Worm (Caenorhabditis elegans) whole organism, L3 larva: ENCODE data around the gene str-209.

Experiments used
- R02D3.7 ChIP-seq: fragments of 150-350 bp; optimal IDR thresholded peaks from 2 replicates; lab custom pipeline; 2014; ENCODE audit warnings: missing biosample characterization, missing genetic modification characterization
- ZK546.5 ChIP-seq: sonication (generic microtip); optimal IDR thresholded peaks from 2 replicates; lab custom pipeline; 2017; ENCODE audit warnings: missing biosample characterization, missing genetic modification characterization
- aly-2 ChIP-seq: fragments of 150-350 bp; optimal IDR thresholded peaks from 2 replicates; lab custom pipeline; 2014; ENCODE audit warnings: missing biosample characterization, missing genetic modification characterization
- ama-1 ChIP-seq: fragments of 150-350 bp; optimal IDR thresholded peaks from 2 replicates; lab custom pipeline; 2018
- ceh-16 ChIP-seq: sonication (generic microtip); optimal IDR thresholded peaks from 2 replicates; lab custom pipeline; 2017; ENCODE audit warnings: missing biosample characterization, missing genetic modification characterization
- ceh-28 ChIP-seq: fragments of 150-350 bp; optimal IDR thresholded peaks from 2 replicates; lab custom pipeline; 2014; ENCODE audit warnings: missing biosample characterization, missing genetic modification reagents, missing genetic modification characterization
- ceh-82 ChIP-seq: fragments of 150-350 bp; optimal IDR thresholded peaks from 2 replicates; lab custom pipeline; 2014; ENCODE audit warnings: missing biosample characterization, missing genetic modification characterization
- egl-27 ChIP-seq: sonication (generic microtip); optimal IDR thresholded peaks from 4 replicates; lab custom pipeline; 2017; ENCODE audit warnings: missing biosample characterization, missing genetic modification reagents, missing genetic modification characterization
- egl-5 ChIP-seq: fragments of 150-350 bp; optimal IDR thresholded peaks from 2 replicates; lab custom pipeline; 2017; ENCODE audit warnings: missing biosample characterization, missing genetic modification reagents, missing genetic modification characterization, inconsistent platforms
- elt-1 ChIP-seq: fragments of 150-350 bp; optimal IDR thresholded peaks from 2 replicates; lab custom pipeline; 2014; ENCODE audit warnings: missing biosample characterization, missing genetic modification characterization
- elt-2 ChIP-seq: sonication (generic microtip); optimal IDR thresholded peaks from 2 replicates; lab custom pipeline; 2016; ENCODE audit warnings: missing genetic modification reagents, mild to moderate bottlenecking, missing genetic modification characterization, missing compliant biosample characterization
- elt-3 ChIP-seq, 3 experiments: fragments of 150-350 bp in 1 of 3; sonication (generic microtip) in 2 of 3; optimal IDR thresholded peaks; 2 replicates in 2 of 3; 4 replicates in 1 of 3; lab custom pipeline; 2014 to 2017; ENCODE audit warnings: missing biosample characterization in 3 of 3, missing genetic modification characterization in 3 of 3
- eor-1 ChIP-seq, 2 experiments: fragments of 150-350 bp; optimal IDR thresholded peaks; 2 replicates each; lab custom pipeline; 2014 to 2018; ENCODE audit warnings: missing biosample characterization in 2 of 2, missing genetic modification characterization in 2 of 2
- fkh-10 ChIP-seq: sonication (generic microtip); optimal IDR thresholded peaks from 2 replicates; lab custom pipeline; 2017; ENCODE audit warnings: missing biosample characterization, missing genetic modification reagents, missing genetic modification characterization
- hmg-11 ChIP-seq: sonication (generic microtip); optimal IDR thresholded peaks from 2 replicates; lab custom pipeline; 2016; ENCODE audit warnings: missing genetic modification characterization, missing compliant biosample characterization
- jun-1 ChIP-seq: fragments of 150-350 bp; optimal IDR thresholded peaks from 2 replicates; lab custom pipeline; 2014; ENCODE audit warnings: missing biosample characterization, missing genetic modification reagents, missing genetic modification characterization
- lin-15B ChIP-seq: fragments of 150-350 bp; optimal IDR thresholded peaks from 2 replicates; lab custom pipeline; 2014; ENCODE audit warnings: missing biosample characterization, missing genetic modification characterization
- lin-39 ChIP-seq: fragments of 150-350 bp; optimal IDR thresholded peaks from 2 replicates; lab custom pipeline; 2018; ENCODE audit warnings: missing biosample characterization, missing genetic modification reagents, missing genetic modification characterization
- mml-1 ChIP-seq: fragments of 150-350 bp; sonication (generic microtip); optimal IDR thresholded peaks from 3 replicates; lab custom pipeline; 2014; ENCODE audit warnings: missing biosample characterization, missing genetic modification characterization
- nfya-1 ChIP-seq: sonication (generic microtip); optimal IDR thresholded peaks from 2 replicates; lab custom pipeline; 2017; ENCODE audit warnings: missing genetic modification characterization, mild to moderate bottlenecking, missing compliant biosample characterization, antibody characterized with exemption, moderate library complexity; ENCODE audit not compliant: insufficient read depth
- nhr-11 ChIP-seq: fragments of 150-350 bp; optimal IDR thresholded peaks from 2 replicates; lab custom pipeline; 2014; ENCODE audit warnings: missing biosample characterization, missing genetic modification characterization
- nhr-12 ChIP-seq: fragments of 150-350 bp; optimal IDR thresholded peaks from 2 replicates; lab custom pipeline; 2014; ENCODE audit warnings: missing biosample characterization, missing genetic modification characterization
- nhr-23 ChIP-seq: fragments of 150-350 bp; optimal IDR thresholded peaks from 2 replicates; lab custom pipeline; 2014; ENCODE audit warnings: missing biosample characterization, missing genetic modification reagents, missing genetic modification characterization
- nhr-25 ChIP-seq: sonication (generic microtip); optimal IDR thresholded peaks from 2 replicates; lab custom pipeline; 2017; ENCODE audit warnings: missing biosample characterization, missing genetic modification characterization
- nhr-67 ChIP-seq: fragments of 150-350 bp; optimal IDR thresholded peaks from 2 replicates; lab custom pipeline; 2014; ENCODE audit warnings: missing biosample characterization, missing genetic modification characterization
- nhr-76 ChIP-seq: fragments of 150-350 bp; sonication (generic microtip); optimal IDR thresholded peaks from 5 replicates; lab custom pipeline; 2014; ENCODE audit warnings: missing biosample characterization, missing genetic modification characterization
- pha-4 ChIP-seq: fragments of 150-350 bp; optimal IDR thresholded peaks from 2 replicates; lab custom pipeline; 2014; ENCODE audit warnings: missing biosample characterization, missing genetic modification reagents, missing genetic modification characterization
- pqm-1 ChIP-seq: fragments of 150-350 bp; optimal IDR thresholded peaks from 2 replicates; lab custom pipeline; 2017; ENCODE audit warnings: missing biosample characterization, missing genetic modification characterization, inconsistent platforms
- skn-1 ChIP-seq: fragments of 150-350 bp; optimal IDR thresholded peaks from 2 replicates; lab custom pipeline; 2014; ENCODE audit warnings: missing biosample characterization, missing genetic modification characterization
- snpc-4 ChIP-seq: fragments of 150-350 bp; optimal IDR thresholded peaks from 2 replicates; lab custom pipeline; 2014; ENCODE audit warnings: missing biosample characterization, missing genetic modification characterization
- unc-62 ChIP-seq: fragments of 150-350 bp; sonication (generic microtip); optimal IDR thresholded peaks from 4 replicates; lab custom pipeline; 2014; ENCODE audit warnings: missing biosample characterization, missing genetic modification reagents, missing genetic modification characterization
- ztf-11 ChIP-seq: fragments of 150-350 bp; optimal IDR thresholded peaks from 2 replicates; lab custom pipeline; 2014; ENCODE audit warnings: missing biosample characterization, missing genetic modification characterization
- ztf-4 ChIP-seq: fragments of 150-350 bp; optimal IDR thresholded peaks from 2 replicates; lab custom pipeline; 2014; ENCODE audit warnings: missing biosample characterization, missing genetic modification characterization

Gene str-209

ce11 chrV:4957619-4958018 is 8.9 kb downstream of the str-209 start:
- TF ChIP-seq ztf-11 (tag; lab: Kevin White, UChicago) (no peak), jun-1 (tag; lab: Kevin White, UChicago) (no peak), aly-2 (no peak)

DNA sequence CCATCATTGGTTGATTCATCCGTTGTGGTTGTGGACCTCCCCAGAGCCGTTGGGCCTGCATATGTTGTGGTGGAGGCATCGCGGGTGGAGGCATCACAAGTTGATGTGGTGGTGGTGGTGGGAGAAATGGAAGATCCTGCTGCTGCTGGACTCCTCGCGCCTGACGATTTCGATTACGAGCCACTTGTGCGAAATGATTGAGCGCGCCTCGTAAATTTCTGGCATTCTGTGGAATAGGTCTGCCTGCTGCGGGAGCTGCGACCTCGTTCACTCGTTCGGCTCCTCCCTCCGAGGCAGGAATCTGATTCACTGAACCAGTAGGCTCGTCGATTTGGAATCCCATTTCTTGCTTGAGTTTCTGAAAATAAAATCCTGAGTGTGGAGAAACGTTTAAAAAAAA is 12.0 kb downstream of the str-209 start:
- TF ChIP-seq skn-1: no peak
- no peak for TF ChIP-seq fkh-10 (GFP tag; lab: Kevin White, UChicago)

- peak; percentile 75 for TF ChIP-seq egl-5 (tag; lab: Kevin White, UChicago)
- TF ChIP-seq lin-39 (tag; lab: Kevin White, UChicago): peak; percentile 11
- no peak for TF ChIP-seq elt-3 (tag; optimal IDR thresholded peaks at IDR 0.05; lab: Kevin White, UChicago)
- TF ChIP-seq nhr-23 (tag; lab: Kevin White, UChicago): no peak
- no peak for TF ChIP-seq nhr-11 (tag; lab: Kevin White, UChicago)
- TF ChIP-seq egl-27: no peak
- peak; percentile 32 for TF ChIP-seq pha-4 (tag; lab: Kevin White, UChicago)
- TF ChIP-seq nhr-25 (tag; lab: Kevin White, UChicago): no peak
- peak; percentile 5 for TF ChIP-seq hmg-11 (tag; lab: Kevin White, UChicago)
- TF ChIP-seq, all 47 proteins: peak for 4
Observed at ce11 chrV:4962968-4963367, 14.2 kb downstream of the str-209 start, which contains the start of gene tam-1. tam-1 (minus strand) TSS chrV:4963102.

DNA sequence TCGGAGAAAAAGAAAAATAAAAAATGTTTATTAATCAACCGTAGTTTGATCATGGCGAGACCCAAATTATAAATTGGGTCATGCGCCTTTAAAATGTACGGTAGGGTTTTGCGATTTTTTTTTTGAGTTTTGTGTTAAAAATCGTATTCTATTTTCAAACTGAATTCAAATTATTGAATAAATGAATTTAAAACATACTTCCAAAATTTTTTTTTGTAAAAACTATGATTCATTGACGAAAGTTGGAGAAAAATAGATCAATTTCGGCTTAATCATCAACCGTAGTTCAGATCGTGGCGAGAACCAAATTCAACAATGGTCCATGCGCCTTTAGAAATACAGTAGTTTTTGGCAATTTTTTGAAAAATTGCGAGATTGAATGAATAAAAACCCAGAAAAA is 14.9 kb downstream of the str-209 start:
- TF ChIP-seq ceh-28 (tag; lab: Kevin White, UChicago) (no peak), nhr-25 (tag; lab: Kevin White, UChicago) (no peak), elt-3 (tag; optimal IDR thresholded peaks at IDR 0.05; lab: Kevin White, UChicago) (no peak), elt-1 (tag; lab: Kevin White, UChicago) (no peak), ZK546.5 (tag; lab: Kevin White, UChicago) (no peak), nhr-67 (tag; lab: Kevin White, UChicago) (no peak), nhr-23 (tag; lab: Kevin White, UChicago) (no peak), ceh-82 (tag; lab: Kevin White, UChicago) (no peak), fkh-10 (GFP tag; lab: Kevin White, UChicago) (no peak), lin-15B (tag; lab: Kevin White, UChicago) (no peak), ztf-4 (tag; lab: Kevin White, UChicago) (no peak), mml-1 (no peak), unc-62 (GFP tag; lab: Kevin White, UChicago) (no peak), eor-1 (tag; optimal IDR thresholded peaks at IDR 0.05; lab: Kevin White, UChicago) (no peak)
- TF ChIP-seq, all 47 proteins: peak for 0

ce11 chrV:4964020-4964635 is 15.4 kb downstream of the str-209 start:
- TF ChIP-seq ama-1 (lab: Kevin White, UChicago) (peak; percentile 57), elt-3 (tag; optimal IDR thresholded peaks at IDR 0.05; lab: Kevin White, UChicago) (no peak), snpc-4 (tag; lab: Kevin White, UChicago) (no peak)
- TF ChIP-seq, all 47 proteins: peak for 1

DNA sequence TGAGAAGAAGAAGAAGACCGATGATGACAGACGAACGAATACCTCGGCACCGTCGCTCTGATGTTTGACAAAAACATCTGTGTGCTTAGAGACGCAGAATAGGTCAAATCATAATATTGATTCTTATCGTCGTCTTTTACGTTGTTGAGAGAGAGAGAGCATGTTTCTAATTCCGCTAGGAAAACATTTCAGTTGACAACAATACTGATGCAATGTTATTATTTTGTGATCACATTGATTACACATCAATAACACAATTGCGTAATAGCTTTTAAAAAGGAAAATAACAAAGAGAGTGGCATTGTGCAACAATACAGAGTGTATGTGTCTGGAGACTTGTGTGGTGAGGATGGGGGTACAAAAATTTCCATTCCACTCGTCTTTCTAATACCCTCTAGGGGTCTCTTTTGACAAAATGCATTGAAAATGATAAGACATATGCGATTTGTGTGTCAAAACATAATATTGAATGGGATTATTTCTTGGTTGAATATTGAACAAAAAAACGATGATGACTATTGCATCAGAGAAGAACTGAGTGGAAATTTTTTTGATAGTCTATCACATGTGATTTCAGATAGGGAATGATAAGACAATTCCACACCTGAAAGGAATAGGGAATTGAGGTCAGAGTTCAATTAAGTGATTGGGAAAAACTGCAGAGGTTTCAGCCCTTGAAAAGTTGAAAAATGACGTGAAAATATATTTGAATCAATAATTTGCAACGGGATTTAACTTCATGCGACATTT is 16.1 kb downstream of the str-209 start:
- TF ChIP-seq skn-1 (peak; percentile 86), R02D3.7 (no peak), elt-2 (tag; lab: Kevin White, UChicago) (peak; percentile 85), pqm-1 (peak; percentile 5), pha-4 (tag; lab: Kevin White, UChicago) (peak; percentile 78)

DNA sequence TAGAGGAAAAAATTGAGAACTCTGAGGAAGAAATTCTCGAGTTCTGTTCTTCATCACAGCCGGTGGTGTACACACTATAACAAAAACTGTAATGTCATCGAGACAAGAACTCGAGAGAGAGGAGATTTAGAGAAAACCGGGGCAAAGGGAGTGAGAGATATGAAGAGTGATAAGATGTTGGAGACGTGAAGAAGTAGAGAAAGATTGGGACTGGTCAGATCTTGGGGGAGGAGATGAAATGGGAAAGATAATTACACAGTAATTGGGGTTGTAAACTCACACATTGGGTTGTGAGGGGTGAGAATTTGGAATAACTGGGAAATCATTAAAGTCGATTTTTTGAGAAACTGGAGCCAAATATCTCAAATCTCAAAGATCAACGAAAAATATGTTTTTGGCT is 17.1 kb downstream of the str-209 start:
- TF ChIP-seq nhr-12 (no peak), nhr-23 (tag; lab: Kevin White, UChicago) (peak; percentile 38), egl-27 (no peak), elt-1 (tag; lab: Kevin White, UChicago) (peak; percentile 80), hmg-11 (tag; lab: Kevin White, UChicago) (peak; percentile 15), ceh-16 (tag; lab: Kevin White, UChicago) (no peak), nfya-1 (tag; lab: Kevin White, UChicago) (peak; percentile 55), nhr-76 (tag; lab: Kevin White, UChicago) (no peak)
